Worm (Caenorhabditis elegans) whole organism, L3 larva: ENCODE data around the gene ptp-5.2.
"Not testable (repeated sequence)": the region's sequence is repeated elsewhere in the genome, so short reads cannot be mapped to it uniquely, and the experiment has no call there.

Source experiments
- ZK546.5 ChIP-seq: sonication (generic microtip); optimal IDR thresholded peaks from 2 replicates; lab custom pipeline; 2017; ENCODE audit warnings: missing biosample characterization, missing genetic modification characterization
- lin-39 ChIP-seq: fragments of 150-350 bp; optimal IDR thresholded peaks from 2 replicates; lab custom pipeline; 2018; ENCODE audit warnings: missing biosample characterization, missing genetic modification reagents, missing genetic modification characterization
- nfya-1 ChIP-seq: sonication (generic microtip); optimal IDR thresholded peaks from 2 replicates; lab custom pipeline; 2017; ENCODE audit warnings: missing genetic modification characterization, mild to moderate bottlenecking, missing compliant biosample characterization, antibody characterized with exemption, moderate library complexity; ENCODE audit not compliant: insufficient read depth
- nhr-28 ChIP-seq: fragments of 150-350 bp; optimal IDR thresholded peaks from 2 replicates; lab custom pipeline; 2014; ENCODE audit warnings: missing biosample characterization, missing genetic modification characterization
- unc-39 ChIP-seq: sonication (generic microtip); optimal IDR thresholded peaks from 4 replicates; lab custom pipeline; 2017; ENCODE audit warnings: missing biosample characterization, missing genetic modification characterization

- not testable (repeated sequence) for TF ChIP-seq unc-39 (tag; lab: Kevin White, UChicago); lin-39; ZK546.5 (tag; lab: Kevin White, UChicago); nfya-1 (tag; lab: Kevin White, UChicago); nhr-28 (tag; lab: Kevin White, UChicago)
Observed at ce11 chrIV:14774454-14774853, 13.7 kb upstream of the ptp-5.2 start, which contains the start of gene Y57G11C.51.
